Fruit fly (Drosophila melanogaster) whole organism, pupa: Measurements from ENCODE around the gene ifc.
A peak's percentile ranks its signal among the peaks of the same experiment; 100 is the strongest.

ENCODE experiments used
- CG10348 ChIP-seq: fragments of 200-800 bp; sonication (Bioruptor generic); IDR thresholded peaks from 2 replicates; pipeline ENCODE4 v1.3.6; 2022; ENCODE audit warnings: missing biosample characterization, missing genetic modification characterization
- CG12605 ChIP-seq: fragments of 200-800 bp; sonication (Bioruptor generic); IDR thresholded peaks from 2 replicates; pipeline ENCODE4 v1.3.6; 2022; ENCODE audit warnings: missing biosample characterization, missing genetic modification characterization
- CG13204 ChIP-seq: fragments of 200-800 bp; sonication (Bioruptor generic); optimal IDR thresholded peaks from 2 replicates; lab custom pipeline; 2018; ENCODE audit warnings: missing biosample characterization, mild to moderate bottlenecking, missing genetic modification characterization, moderate library complexity
- CG14655 ChIP-seq: fragments of 200-800 bp; sonication (Bioruptor generic); optimal IDR thresholded peaks from 3 replicates; lab custom pipeline; 2017; ENCODE audit warnings: mild to moderate bottlenecking, missing biosample characterization, missing genetic modification reagents, missing genetic modification characterization
- CG15710 ChIP-seq: fragments of 200-800 bp; sonication (Bioruptor generic); optimal IDR thresholded peaks from 2 replicates; lab custom pipeline; 2018; ENCODE audit warnings: missing biosample characterization, mild to moderate bottlenecking, missing genetic modification characterization, moderate library complexity
- CG17806 ChIP-seq: fragments of 200-800 bp; sonication (Bioruptor generic); optimal IDR thresholded peaks from 2 replicates; lab custom pipeline; 2018; ENCODE audit warnings: missing biosample characterization, mild to moderate bottlenecking, missing genetic modification characterization, moderate library complexity
- CG32121 ChIP-seq: fragments of 200-800 bp; sonication (Bioruptor generic); IDR thresholded peaks from 2 replicates; pipeline ENCODE4 v1.3.6; 2022; ENCODE audit warnings: missing biosample characterization, missing genetic modification characterization
- CG34367 ChIP-seq: fragments of 200-800 bp; sonication (Bioruptor generic); optimal IDR thresholded peaks from 2 replicates; lab custom pipeline; 2018; ENCODE audit warnings: missing biosample characterization, mild to moderate bottlenecking, missing genetic modification characterization
- CG4496 ChIP-seq: fragments of 200-800 bp; sonication (Bioruptor generic); IDR thresholded peaks from 3 replicates; pipeline ENCODE4 v1.3.6; 2022; ENCODE audit warnings: missing biosample characterization, missing genetic modification characterization
- CG8159 ChIP-seq: fragments of 200-800 bp; sonication (Bioruptor generic); optimal IDR thresholded peaks from 3 replicates; lab custom pipeline; 2018; ENCODE audit warnings: missing biosample characterization, mild to moderate bottlenecking, missing genetic modification characterization, moderate library complexity
- CG8301 ChIP-seq: fragments of 200-800 bp; sonication (Bioruptor generic); optimal IDR thresholded peaks from 2 replicates; lab custom pipeline; 2018; ENCODE audit warnings: missing biosample characterization, mild to moderate bottlenecking, missing genetic modification characterization
- CG9948 ChIP-seq: fragments of 200-800 bp; sonication (Bioruptor generic); optimal IDR thresholded peaks from 2 replicates; lab custom pipeline; 2018; ENCODE audit warnings: missing biosample characterization, mild to moderate bottlenecking, missing genetic modification characterization, moderate library complexity
- D1 ChIP-seq: fragments of 200-800 bp; sonication (Bioruptor generic); optimal IDR thresholded peaks from 2 replicates; lab custom pipeline; 2018; ENCODE audit warnings: missing biosample characterization, mild to moderate bottlenecking, missing genetic modification characterization, moderate library complexity
- EcR ChIP-seq: fragments of 200-800 bp; sonication (Bioruptor generic); optimal IDR thresholded peaks from 3 replicates; lab custom pipeline; 2019; ENCODE audit warnings: missing biosample characterization, missing genetic modification characterization, mild to moderate bottlenecking, moderate library complexity, missing genetic modification reagents
- Ets98B ChIP-seq: fragments of 200-800 bp; sonication (Bioruptor generic); IDR thresholded peaks from 2 replicates; pipeline ENCODE4 v1.3.6; 2022; ENCODE audit warnings: missing biosample characterization, missing genetic modification characterization
- Pif1A ChIP-seq: fragments of 200-800 bp; sonication (Bioruptor generic); optimal IDR thresholded peaks from 3 replicates; lab custom pipeline; 2016; ENCODE audit warnings: missing biosample characterization, missing genetic modification characterization
- Pif1B ChIP-seq: fragments of 200-800 bp; sonication (Bioruptor generic); optimal IDR thresholded peaks from 3 replicates; lab custom pipeline; 2016; ENCODE audit warnings: missing biosample characterization, missing genetic modification characterization
- Snoo ChIP-seq: fragments of 200-800 bp; sonication (Bioruptor generic); optimal IDR thresholded peaks from 3 replicates; lab custom pipeline; 2017; ENCODE audit warnings: missing biosample characterization, mild to moderate bottlenecking, missing genetic modification characterization, inconsistent platforms
- fd96Ca ChIP-seq: fragments of 200-800 bp; sonication (Bioruptor generic); IDR thresholded peaks from 3 replicates; pipeline ENCODE4 v1.3.6; 2022; ENCODE audit warnings: missing biosample characterization, missing genetic modification characterization
- gl ChIP-seq: fragments of 200-800 bp; sonication (Bioruptor generic); optimal IDR thresholded peaks from 2 replicates; lab custom pipeline; 2018; ENCODE audit warnings: missing biosample characterization, mild to moderate bottlenecking, missing genetic modification characterization
- rn ChIP-seq: fragments of 200-800 bp; sonication (Bioruptor generic); IDR thresholded peaks from 2 replicates; pipeline ENCODE4 v1.3.6; 2022; ENCODE audit warnings: missing biosample characterization, missing genetic modification characterization

ifc gene

DNA sequence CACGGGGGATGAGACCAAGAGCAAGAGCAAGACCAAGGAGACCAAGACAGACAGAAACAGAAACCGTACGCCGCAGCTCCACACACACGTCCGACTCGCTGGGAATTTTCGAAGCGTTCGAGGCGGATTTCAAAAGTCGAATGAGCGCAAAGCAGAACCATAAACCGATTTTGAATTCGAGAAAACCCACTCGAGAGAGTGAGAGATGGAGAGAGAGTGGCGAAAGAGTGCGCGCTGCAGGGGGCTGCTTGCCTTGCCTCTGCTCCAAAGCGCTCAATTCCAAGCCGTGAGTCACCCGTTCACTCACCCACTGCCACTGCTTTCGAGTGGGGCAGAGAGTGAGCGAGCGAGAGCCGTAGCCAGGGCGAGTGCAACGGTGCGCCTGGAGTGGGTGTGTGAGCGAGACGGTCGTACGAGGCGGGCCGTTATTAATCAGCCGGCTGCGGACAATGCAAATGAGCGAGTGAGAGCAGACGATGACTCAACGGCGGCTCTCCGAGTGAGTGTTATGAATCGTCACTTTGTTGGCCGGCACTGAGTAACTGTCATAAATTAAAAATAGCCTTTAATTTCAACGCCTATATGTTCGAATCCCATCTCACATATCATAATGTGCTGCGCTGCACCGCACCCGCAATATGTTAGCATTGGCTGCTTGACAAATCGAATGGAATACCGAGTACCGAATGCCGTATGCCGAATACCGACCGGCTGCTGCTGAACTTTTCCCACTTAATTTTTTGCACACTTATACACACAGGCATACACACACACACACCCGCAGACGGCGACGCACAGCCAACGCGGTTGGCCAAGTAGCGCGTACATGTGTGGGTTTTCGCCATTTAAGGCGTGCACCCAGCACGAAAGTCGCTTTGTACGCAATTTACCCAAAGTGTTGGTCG is 5.9 kb upstream of the ifc start:
- no peak for TF ChIP-seq CG4496
- TF ChIP-seq Pif1B (GFP tag; lab: Kevin White, UChicago) = peak; percentile 30
- peak; percentile 30 for TF ChIP-seq CG8159 (tag; lab: Kevin White, UChicago)
- TF ChIP-seq gl (tag; lab: Kevin White, UChicago) = no peak
- TF ChIP-seq CG15710 (tag; lab: Kevin White, UChicago) = no peak
- peak; percentile 8 for TF ChIP-seq CG17806 (tag; lab: Kevin White, UChicago)
- TF ChIP-seq CG12605 (GFP tag; lab: Robert Waterston, UW) = no peak
- TF ChIP-seq CG13204 (GFP tag; lab: Kevin White, UChicago) = peak; percentile 87
- no peak for TF ChIP-seq rn (GFP tag; lab: Robert Waterston, UW)
- no peak for TF ChIP-seq CG8301 (tag; lab: Kevin White, UChicago)
- TF ChIP-seq CG14655 (GFP tag; lab: Kevin White, UChicago) = no peak
- TF ChIP-seq EcR (GFP tag; lab: Kevin White, UChicago) = peak; percentile 95
- peak; percentile 40 for TF ChIP-seq Pif1A (GFP tag; lab: Kevin White, UChicago)
- TF ChIP-seq, all 21 proteins: peak for 6

DNA sequence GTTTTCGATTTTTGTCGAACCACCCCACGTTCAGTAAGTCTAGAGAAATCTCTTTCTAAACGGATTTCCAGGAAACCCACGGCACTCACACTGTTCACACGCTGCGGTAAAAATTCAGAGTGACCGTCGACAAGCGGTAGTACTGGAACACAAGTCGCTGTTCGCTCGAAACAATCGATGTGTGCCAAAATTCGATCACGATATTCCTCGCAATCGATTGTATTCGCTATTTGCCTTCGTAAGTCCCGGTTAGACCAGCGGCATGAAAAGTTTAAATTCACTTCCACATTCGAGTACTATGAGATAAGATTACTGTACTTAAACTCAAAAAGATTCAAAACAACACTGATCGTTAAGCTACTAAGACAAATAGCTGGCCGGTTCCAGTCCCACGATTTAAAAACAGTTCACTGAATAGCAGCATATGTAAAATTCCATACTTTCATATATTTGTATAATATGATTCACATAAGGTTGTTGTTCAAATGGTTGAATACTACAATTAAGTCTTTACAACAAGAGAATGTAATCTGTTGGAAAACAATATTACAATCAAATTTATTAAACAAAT is 5.2 kb upstream of the ifc start, which contains the start of gene chic:
Gene chic, minus strand, starts transcription at position 157 of the 571 bp plus-strand sequence.
- no peak for TF ChIP-seq EcR (GFP tag; lab: Kevin White, UChicago)
- no peak for TF ChIP-seq CG4496
- TF ChIP-seq Pif1B (GFP tag; lab: Kevin White, UChicago) = no peak
- no peak for TF ChIP-seq Snoo (tag; lab: Kevin White, UChicago)
- no peak for TF ChIP-seq Pif1A (GFP tag; lab: Kevin White, UChicago)
- TF ChIP-seq CG12605 (GFP tag; lab: Robert Waterston, UW) = no peak
- TF ChIP-seq CG15710 (tag; lab: Kevin White, UChicago) = no peak
- no peak for TF ChIP-seq CG34367
- TF ChIP-seq CG32121 (GFP tag; lab: Robert Waterston, UW) = no peak
- no peak for TF ChIP-seq fd96Ca (GFP tag; lab: Robert Waterston, UW)
- no peak for TF ChIP-seq CG9948
- no peak for TF ChIP-seq CG10348 (GFP tag; lab: Robert Waterston, UW)

DNA sequence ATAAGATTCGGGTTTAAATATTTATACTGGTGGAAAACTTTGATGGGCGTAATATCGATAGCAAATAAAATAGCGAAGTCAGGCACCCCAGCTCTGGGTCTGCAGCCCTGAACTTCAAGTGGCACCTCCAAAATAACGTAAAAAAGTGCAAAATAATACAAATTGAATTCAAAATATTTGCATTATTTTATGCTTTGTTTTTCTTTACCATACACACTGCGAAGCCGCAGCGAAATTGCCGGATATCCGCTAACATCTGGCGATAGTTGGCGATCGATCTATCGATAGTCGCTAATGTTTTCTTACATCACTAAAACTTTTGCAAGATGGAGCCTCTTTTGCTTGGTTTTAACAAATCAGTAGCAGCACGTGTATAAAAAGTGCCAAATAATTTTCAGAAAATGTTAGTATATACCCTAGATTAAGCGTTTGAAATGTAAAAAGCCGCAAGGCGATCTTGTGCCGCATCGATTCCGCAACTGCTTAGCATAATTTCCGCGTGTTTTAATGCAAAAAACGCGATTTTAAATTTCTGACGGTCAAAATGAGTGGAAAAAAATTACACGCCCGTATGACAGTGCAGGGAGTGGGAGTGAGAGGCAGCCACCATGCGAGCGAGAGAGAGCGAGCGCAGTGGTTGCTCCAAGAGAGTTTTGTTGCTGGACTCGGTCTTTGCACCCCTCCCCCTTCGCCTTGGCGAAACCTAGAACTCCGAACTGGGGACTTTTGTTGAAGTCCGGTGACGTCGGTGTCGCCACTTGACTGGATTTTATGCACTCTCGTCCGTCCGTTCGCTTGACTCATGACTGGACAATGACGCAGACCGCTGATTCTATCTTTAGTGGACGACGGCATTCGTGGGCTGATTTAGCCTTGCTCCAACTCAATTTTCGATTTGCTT is 4.5 kb upstream of the ifc start, which contains the start of gene eIF4A:
Gene eIF4A, plus strand, starts transcription at position 332 of the 901 bp plus-strand sequence.
- TF ChIP-seq CG13204 (GFP tag; lab: Kevin White, UChicago) = peak; percentile 10
- peak; percentile 47 for TF ChIP-seq EcR (GFP tag; lab: Kevin White, UChicago)
- TF ChIP-seq CG34367 = peak; percentile 11
- peak; percentile 6 for TF ChIP-seq CG8159 (tag; lab: Kevin White, UChicago)
- no peak for TF ChIP-seq CG12605 (GFP tag; lab: Robert Waterston, UW)

DNA sequence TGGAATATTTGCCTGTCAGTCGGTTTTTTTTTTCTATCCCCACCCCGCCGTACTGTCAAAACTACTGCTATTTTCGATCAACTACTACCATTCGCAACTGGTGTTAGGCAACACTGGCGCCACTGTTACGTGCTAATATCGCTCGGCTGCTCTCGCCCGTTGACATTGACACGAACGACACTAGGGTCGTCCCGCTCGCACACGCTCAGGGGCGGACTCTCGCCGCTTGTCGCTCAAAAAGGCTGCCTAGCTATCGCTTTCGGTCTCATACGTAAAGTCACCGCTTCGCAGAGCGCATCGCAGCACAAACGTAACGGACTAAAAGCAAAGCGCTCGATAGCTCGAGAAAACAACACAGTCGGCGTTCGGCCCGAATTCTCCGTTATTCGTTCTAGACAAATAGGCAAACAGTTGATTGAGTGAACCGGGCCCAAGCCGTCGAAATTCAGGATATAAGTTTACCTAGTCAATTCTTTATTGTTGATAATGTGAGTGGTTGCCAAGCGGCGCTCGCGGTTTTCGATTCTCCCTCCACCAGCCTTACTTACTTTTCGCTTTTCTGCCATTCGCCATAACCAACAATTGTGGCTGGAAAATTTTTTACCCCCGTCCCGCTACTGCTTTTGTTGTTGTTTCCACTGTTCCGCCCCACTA is 3.7 kb upstream of the ifc start:
- TF ChIP-seq CG32121 (GFP tag; lab: Robert Waterston, UW) = no peak
- peak; percentile 16 for TF ChIP-seq CG15710 (tag; lab: Kevin White, UChicago)
- no peak for TF ChIP-seq EcR (GFP tag; lab: Kevin White, UChicago)
- TF ChIP-seq Pif1B (GFP tag; lab: Kevin White, UChicago) = peak; percentile 35
- peak; percentile 36 for TF ChIP-seq CG13204 (GFP tag; lab: Kevin White, UChicago)
- peak; percentile 46 for TF ChIP-seq Snoo (tag; lab: Kevin White, UChicago)
- no peak for TF ChIP-seq fd96Ca (GFP tag; lab: Robert Waterston, UW)

DNA sequence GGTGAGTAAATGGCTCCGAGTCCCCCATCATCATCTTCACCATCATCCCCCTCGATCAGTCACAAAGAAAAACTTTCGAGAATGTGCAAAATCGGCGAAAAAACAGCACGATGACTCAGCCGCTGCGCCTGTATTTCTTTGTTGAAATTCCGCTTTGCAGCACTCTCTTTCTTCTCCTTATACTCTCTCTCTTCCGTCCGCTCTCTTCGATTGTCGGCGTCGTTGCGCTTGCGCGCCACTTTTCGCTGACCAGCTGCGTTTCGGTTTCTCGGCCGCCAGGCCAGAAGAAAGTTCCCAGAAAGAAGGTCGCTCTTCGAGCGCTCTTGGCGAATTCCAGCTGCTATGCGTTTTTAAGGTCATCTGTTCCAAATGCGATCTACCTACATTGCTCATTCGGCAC is 2.9 kb upstream of the ifc start:
- peak; percentile 71 for TF ChIP-seq EcR (GFP tag; lab: Kevin White, UChicago)
- no peak for TF ChIP-seq CG15710 (tag; lab: Kevin White, UChicago)
- TF ChIP-seq CG10348 (GFP tag; lab: Robert Waterston, UW) = no peak
- TF ChIP-seq CG32121 (GFP tag; lab: Robert Waterston, UW) = no peak

DNA sequence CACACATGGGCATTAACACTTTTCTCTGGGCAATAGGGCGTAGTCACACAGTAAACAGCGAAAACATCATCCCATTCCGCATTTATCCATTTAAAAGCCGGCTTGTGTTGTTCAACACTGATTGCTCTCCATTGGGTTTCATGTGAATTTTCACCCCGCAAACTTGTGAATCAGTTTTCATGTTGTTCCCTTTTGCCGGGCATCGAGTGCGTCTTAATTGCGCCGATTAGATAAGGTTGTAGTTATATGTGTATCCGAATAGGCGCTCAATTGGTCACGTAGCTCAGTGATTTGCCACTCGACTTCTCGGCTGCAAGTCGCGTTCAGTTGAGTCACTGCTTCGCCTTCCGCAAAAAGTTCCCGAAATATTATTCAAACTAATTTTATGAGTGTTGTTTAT is 792 bp downstream of the ifc start:
- TF ChIP-seq CG17806 (tag; lab: Kevin White, UChicago) (no peak), gl (tag; lab: Kevin White, UChicago) (no peak), CG32121 (GFP tag; lab: Robert Waterston, UW) (no peak), rn (GFP tag; lab: Robert Waterston, UW) (no peak), Pif1A (GFP tag; lab: Kevin White, UChicago) (no peak), D1 (no peak), CG14655 (GFP tag; lab: Kevin White, UChicago) (no peak), Snoo (tag; lab: Kevin White, UChicago) (no peak), CG9948 (no peak), CG13204 (GFP tag; lab: Kevin White, UChicago) (no peak), Ets98B (no peak), fd96Ca (GFP tag; lab: Robert Waterston, UW) (no peak)
